Fruit fly (Drosophila melanogaster) ovary, adult (tissue): Measurements from ENCODE around the gene unc-13.

ENCODE experiments used
- CG17801 ChIP-seq: fragments of 200-800 bp; optimal IDR thresholded peaks from 2 replicates; lab custom pipeline; 2019; ENCODE audit warnings: missing biosample characterization, mild to moderate bottlenecking, missing genetic modification characterization, moderate library complexity; ENCODE audit not compliant: partially characterized antibody

The unc-13 gene

DNA sequence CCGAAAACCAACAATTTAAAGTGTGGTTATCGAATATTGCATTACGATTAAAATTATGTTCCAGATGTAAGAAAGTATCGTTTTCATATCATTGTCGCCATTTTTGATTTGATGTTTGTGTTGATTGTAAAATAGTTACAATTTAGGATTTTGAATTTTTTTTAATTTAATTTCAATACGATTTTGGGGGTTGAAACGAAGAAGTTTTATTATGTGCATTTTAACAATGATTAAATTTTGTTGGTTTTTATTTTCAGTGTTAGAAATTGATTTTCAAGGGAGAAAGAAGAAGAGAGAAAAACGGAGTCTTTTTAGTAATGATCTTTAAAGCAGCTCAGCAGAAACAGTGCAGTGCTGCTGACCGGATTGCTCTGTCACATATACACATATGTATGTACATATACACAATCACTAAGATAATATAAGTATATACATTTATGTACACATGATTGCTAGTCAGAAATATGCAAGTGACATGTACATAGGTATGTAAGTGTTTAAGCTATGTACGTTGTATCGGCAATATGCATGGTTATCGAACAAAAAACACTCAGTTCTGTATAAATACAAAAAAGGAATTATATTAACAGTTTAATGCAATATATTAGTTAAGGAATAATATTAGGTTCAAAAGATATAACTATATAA lies 32.9 kb downstream of the unc-13 start:
- TF ChIP-seq CG17801 (GFP tag; lab: Kevin White, UChicago), result no peak

DNA sequence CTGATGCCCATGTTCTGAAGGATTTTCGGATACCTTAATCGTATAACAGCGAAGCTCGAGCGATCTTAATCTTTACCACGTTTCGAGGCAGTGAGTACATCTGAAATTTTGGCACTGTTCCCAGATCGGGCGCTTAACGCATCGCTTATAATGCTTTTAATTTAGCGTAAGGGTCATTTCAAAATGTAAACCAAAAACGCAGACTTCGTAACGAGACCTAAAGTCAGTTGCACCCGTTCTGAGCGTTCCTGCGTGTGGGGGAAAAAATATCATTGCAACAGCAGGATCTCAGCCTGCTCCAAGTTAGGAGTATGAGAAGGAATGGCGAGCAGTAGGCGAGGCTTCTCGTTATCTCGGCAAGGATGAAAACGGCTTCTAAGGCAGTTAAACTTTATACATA lies 44.2 kb downstream of the unc-13 start:
- no peak for TF ChIP-seq CG17801 (GFP tag; lab: Kevin White, UChicago)

DNA sequence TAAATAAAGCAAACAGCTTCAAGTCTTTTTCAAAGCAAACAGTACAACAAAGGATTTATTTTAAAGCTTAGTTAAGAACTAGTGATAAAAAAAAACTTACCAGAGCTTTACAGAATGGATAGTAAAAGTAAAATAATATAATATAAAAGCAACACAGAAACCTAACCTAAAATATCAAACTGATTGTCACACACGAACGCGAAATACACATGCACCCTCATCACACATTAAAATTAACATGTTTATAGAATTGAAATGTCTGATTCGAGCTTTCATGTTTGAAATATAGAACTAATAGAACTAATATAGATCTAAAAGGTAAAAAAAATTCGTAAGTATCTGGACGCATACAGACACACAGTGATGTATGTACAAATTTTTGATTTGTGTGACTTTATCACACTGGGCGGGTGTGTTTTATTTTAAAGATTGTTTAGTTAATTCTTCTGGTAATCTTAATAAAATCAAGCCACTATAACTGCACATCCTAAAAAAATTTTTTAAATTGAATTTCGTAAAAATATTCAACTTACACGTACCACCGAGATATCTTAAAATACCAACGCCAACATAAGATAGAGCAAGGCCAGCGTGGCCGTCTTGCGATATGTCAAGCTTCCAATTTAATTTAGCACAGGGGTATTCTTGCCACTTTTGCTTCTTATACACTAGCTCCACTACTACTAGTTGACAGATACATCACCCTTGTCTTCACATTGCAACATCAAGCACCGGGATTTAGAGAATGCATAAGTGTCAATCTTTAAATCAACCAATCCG lies 45.5 kb downstream of the unc-13 start, which contains the start of gene Gyf:
Gene Gyf (minus strand): TSS at position 589 of the 780 bp plus-strand sequence.
- peak; percentile 52 for TF ChIP-seq CG17801 (GFP tag; lab: Kevin White, UChicago)

DNA sequence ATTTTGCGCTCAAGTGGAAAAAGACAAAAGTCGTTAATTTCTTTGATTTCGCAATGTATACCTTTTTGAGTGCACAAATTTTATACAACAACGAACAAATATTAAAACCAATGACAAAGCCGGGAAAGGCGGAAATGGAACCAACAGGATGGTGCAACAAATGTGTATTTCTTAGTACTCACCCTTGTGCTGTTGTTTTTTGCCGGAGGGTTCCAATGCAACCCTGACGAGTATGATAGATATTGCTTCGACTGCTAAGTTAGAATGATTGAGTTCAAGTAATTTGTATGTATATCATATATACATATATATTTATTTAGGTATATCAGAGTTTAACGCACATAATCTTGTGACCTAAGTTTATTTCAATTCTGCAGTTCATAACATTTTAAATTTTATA lies 57.1 kb downstream of the unc-13 start:
- no peak for TF ChIP-seq CG17801 (GFP tag; lab: Kevin White, UChicago)

DNA sequence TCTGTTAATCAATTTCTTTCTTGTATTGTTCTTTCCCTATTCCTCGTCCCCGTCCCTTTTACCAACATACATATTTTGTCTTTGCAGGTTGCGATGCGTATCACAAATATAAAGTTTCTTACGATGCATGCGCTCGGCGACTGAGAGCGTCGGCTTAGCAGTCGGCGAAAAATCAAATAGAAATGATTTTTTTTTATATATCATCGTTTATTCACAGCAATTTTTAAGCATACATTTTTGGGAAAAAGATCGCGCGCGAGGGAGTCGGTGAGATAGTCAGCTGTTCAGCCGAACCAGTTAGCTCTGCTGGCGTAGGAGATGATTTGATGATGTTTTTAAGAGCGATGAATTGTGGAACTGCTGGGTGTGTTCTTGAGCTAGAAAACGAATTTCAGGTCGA lies 58.8 kb downstream of the unc-13 start:
- no peak for TF ChIP-seq CG17801 (GFP tag; lab: Kevin White, UChicago)

DNA sequence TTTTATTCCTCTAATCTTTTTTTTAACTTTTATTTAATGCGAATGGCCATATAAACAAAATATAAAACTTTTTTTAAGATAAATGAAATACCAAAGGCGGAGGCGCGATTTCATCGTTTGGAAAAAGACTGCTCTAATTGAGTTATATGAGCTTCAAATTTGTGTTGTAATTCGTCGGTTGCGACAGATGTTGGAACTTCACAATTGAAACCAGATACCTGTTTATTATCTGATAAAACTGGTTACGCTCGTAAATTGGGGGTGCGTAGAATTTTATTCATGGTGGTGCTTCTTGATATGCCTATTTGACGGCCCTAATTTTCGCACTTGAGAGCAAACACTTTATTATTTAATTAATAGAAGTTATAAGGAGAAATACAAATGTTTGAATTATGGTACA lies 59.8 kb downstream of the unc-13 start:
- no peak for TF ChIP-seq CG17801 (GFP tag; lab: Kevin White, UChicago)

DNA sequence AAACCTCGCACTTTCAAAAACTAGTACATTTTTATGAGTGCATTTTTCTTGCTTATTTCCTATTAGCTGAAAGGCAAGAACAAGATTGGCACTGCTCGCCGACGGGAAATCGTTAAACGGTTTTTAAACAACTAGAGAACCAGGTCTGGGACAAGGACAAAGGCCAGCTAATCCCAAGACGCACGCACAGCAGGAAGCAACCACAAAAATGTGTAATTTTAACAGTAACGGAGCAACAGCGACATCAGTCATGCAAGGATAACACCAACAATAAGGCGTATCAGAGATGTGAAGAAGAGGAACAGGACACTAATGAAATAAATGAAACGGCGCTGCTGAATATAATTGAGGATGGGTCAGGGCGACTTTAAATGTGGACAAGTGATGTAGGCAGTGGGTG lies 61.0 kb downstream of the unc-13 start:
- TF ChIP-seq CG17801 (GFP tag; lab: Kevin White, UChicago), result no peak

DNA sequence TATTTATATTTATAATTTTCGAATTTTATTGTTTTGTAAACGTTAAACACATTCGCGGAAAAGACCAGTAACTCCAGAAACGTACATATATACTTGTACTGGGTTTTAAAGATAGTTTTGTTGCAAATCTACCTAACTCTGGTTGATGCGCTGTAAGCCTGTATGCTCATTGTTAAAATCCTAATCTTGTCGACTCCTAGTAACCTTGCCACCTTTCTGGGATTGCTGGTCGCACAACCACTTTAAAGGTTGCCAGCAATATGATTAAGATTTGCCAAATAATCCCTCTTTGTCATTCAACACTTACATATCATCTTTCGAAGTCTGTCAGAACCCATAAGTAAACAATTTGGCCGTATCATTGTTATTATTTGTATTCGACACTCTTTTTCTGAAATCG lies 66.0 kb downstream of the unc-13 start:
- no peak for TF ChIP-seq CG17801 (GFP tag; lab: Kevin White, UChicago)

DNA sequence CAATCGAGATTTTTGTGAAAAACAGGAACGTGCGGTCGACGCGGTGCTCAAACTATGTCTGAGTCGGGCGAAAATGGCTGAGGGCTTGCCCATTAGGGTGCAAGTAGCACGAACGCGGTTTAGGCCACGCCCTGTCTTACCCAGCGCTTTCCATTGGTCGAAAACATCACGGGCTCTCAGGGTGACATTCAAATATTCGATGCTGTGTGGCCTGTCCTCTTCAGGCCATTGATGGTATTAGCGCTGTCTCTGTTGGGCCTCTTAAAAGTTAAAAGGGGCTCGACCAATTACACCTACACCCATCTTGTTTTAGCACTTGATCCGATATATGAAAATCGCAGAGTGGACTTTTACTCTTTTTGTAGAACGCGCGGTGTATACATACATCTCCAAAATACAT lies 67.7 kb downstream of the unc-13 start, which contains the start of gene fd102C:
Gene fd102C (minus strand): TSS at position 62 of the 400 bp plus-strand sequence.
- TF ChIP-seq CG17801 (GFP tag; lab: Kevin White, UChicago), result no peak

DNA sequence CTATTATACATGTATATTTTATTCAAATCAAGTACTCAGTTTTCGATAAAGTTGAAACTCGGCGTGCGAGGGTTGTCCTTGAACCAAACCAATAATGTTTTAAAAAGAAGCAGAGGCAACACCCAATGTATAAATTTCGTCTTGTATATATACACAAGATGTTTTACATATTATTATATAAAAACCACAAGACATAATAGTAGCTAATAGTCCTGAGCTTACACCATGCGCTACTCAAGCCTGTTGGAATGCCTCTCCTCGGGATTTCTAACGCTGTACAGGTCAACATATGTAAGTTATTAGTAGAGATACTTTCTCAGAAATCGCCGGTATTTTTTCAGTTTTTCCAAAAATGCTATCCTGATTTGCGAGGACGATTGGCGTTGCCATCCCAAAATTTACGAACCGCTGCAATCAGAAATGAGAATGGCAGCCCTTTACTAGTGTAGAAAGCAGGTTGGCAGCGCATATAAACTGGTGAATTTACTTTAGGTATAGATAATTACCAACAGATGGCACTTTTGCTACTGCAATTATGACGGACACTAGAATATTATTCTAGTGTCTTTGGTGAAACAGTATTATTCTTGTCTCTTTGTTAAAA lies 76.5 kb downstream of the unc-13 start:
- no peak for TF ChIP-seq CG17801 (GFP tag; lab: Kevin White, UChicago)

DNA sequence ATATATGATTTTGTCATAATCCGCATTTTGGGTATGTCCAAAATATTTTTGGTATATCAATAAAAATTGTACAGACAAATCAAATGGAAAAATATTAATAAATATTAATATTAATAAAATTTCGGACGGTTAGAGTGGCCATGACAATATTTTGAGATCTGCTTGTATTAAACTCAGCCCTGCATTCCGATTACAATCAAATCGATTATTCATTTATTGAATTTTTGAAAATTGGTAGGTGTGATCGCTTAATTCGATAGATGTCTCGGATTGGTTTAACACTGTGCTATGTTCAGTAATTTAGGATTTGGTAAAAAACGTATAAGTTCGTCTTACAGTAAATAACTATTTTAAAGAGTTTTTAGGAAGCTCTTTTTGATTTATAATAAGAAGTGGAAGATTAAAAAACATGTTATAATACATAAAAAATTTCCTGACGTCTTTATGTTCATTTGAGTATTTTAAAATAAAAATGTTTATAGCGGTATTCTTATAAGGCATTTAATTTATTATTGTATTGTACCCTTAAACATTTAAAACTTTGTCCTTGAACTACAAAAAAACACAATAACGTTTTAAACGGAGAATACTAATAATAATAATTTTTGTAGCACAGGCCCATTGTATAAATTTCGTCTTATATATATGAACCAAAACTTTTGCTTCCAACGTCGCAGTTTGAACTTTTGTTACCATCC lies 77.1 kb downstream of the unc-13 start:
- TF ChIP-seq CG17801 (GFP tag; lab: Kevin White, UChicago), result no peak

DNA sequence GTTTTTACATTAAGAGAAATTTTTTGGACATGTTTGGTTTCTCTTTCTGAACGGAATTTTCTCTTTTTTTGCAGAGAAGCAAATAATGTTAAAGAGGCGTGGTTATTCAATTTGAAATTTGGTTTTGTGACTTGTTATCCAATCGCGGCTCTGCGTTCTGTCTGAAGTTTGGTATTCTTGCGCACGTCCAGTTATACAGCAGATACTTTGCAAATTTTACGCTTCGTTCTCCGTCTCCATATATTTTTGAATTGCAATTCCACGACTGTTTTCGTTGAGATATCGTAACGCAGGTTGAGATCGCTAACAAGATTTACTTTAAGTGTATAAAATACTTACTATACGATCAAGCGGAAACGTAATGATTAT lies 77.7 kb downstream of the unc-13 start:
- no peak for TF ChIP-seq CG17801 (GFP tag; lab: Kevin White, UChicago)

DNA sequence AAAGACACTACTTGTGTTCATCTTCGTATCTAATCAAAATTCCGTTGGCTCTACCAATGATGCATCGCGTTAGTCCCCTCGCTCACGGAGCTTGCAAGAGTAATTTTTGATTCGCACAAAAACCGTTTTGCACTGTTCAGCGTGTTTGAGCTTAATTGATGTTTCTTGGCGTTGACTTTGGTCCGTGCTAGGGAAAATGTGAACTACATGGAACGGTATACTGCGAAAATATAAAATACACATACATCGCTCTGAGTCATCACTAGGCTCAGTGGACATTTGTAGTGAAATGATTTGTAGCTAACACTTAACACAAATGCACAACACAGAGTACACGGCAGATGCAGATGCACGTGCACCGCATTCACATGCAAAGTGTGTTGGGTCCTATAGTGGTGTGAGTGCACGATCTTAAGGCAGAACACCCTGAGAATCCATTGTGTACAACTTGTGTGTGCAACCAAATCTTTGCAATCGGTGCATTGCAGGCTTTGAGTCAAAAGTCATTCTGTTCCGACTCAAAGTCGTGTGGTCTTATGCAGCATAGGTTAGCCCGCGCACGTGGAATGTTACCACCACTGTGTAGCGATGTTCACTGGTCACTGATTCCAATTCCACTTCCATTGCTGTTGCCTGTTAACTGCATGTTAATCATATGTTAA lies 78.2 kb downstream of the unc-13 start, which contains the start of gene Sox102F:
Gene Sox102F (minus strand): TSS at position 604 of the 662 bp plus-strand sequence.
- TF ChIP-seq CG17801 (GFP tag; lab: Kevin White, UChicago), result no peak

DNA sequence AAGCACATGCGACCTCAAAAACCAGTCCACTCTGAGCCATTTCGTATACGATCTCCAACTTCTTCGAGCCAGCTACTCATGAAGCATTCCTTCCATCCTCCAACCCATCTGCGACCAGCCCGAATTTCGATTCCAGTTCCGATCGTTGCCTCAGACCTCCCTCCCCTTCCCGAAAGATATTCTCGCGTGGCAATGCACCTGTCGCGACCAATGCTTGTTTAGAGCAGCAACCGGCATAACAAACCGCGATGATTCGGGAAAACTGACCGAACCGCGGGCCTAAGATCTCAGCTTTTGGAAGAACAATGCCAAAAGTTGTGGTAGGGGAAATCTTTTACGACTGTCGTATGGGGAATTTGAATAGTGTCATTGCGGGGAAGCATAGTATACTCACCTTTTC lies 79.1 kb downstream of the unc-13 start:
- TF ChIP-seq CG17801 (GFP tag; lab: Kevin White, UChicago), result no peak
